Fruit fly (Drosophila melanogaster) whole organism, adult: ENCODE data around the gene CG7692.

Source experiments
- CG11617 ChIP-seq: fragments of 200-800 bp; sonication (Bioruptor generic); optimal IDR thresholded peaks from 2 replicates; lab custom pipeline; 2017; ENCODE audit warnings: mild to moderate bottlenecking, missing biosample characterization, missing genetic modification reagents, missing genetic modification characterization
- CG5204 ChIP-seq: fragments of 200-800 bp; sonication (Bioruptor generic); optimal IDR thresholded peaks from 2 replicates; lab custom pipeline; 2016; ENCODE audit warnings: missing biosample characterization, missing genetic modification characterization
- Crg-1 ChIP-seq: fragments of 200-800 bp; sonication (Bioruptor generic); optimal IDR thresholded peaks from 2 replicates; lab custom pipeline; 2016; ENCODE audit warnings: missing biosample characterization, missing genetic modification characterization
- Hr96 ChIP-seq: fragments of 200-800 bp; sonication (Bioruptor generic); optimal IDR thresholded peaks from 2 replicates; lab custom pipeline; 2016; ENCODE audit warnings: missing biosample characterization, missing genetic modification characterization
- Mnt ChIP-seq: fragments of 200-800 bp; sonication (Bioruptor generic); optimal IDR thresholded peaks from 2 replicates; lab custom pipeline; 2016; ENCODE audit warnings: missing biosample characterization, mild to moderate bottlenecking, missing genetic modification characterization
- cnc ChIP-seq, 2 experiments: fragments of >200 bp; optimal IDR thresholded peaks; 2 replicates each; lab custom pipeline; 2017
- kay ChIP-seq: fragments of 200-800 bp; sonication (Bioruptor generic); peaks from one replicate; lab custom pipeline; 2016; ENCODE audit warnings: missing biosample characterization, missing genetic modification characterization, borderline replicate concordance
- tj ChIP-seq: fragments of 200-800 bp; sonication (Bioruptor generic); optimal IDR thresholded peaks from 3 replicates; lab custom pipeline; 2017; ENCODE audit warnings: missing biosample characterization, mild to moderate bottlenecking, missing genetic modification characterization, moderate library complexity

- TF ChIP-seq CG5204 (GFP tag; lab: Kevin White, UChicago) = no peak
- no peak for TF ChIP-seq Hr96
- TF ChIP-seq Mnt = no peak
- no peak for TF ChIP-seq tj (GFP tag; lab: Kevin White, UChicago)
- no peak for TF ChIP-seq kay
- TF ChIP-seq Crg-1 = no peak
- no peak for TF ChIP-seq CG11617 (GFP tag; lab: Kevin White, UChicago)
- TF ChIP-seq cnc (optimal IDR thresholded peaks at IDR 0.05; lab: Kevin White, UChicago) = no peak
Observed at dm6 chr3L:17381990-17382389, 30.4 kb downstream of the CG7692 start.
